Fruit fly (Drosophila melanogaster): ENCODE data around the gene CG9550.

DNA sequence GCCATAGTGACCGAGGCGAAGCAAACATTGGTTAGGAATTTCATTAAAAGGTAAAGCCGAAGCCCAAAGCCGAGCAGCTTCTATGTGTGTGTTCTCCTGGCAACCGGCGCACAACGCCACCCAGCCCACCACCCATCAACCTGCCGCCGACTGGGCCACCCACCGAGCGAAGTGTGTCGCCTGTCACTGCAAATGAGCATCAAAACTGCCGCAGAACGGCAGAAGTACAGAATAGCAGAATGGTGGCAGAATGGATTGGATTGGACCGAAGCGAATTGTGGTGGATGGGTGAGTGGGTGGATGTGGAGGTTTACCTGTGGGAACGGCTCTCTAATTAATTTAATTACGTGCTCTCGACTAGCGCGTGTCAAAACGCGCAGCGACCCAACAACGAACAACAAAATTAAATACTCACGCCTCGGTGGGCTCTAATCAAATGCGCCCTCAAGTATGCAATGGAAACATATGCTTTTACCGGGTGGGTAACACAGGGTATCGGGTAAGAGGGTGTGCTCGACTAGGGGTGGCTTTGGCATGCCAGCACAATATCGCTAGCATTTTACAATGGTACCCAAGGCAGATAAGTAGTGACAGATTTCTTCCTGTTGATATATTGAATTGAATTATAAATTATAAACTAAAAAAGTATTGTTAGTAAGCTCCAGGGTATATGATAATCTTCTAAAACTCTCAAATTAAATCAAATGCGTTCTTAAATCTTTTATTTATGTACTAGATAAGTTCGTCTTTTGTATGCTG is 42.9 kb downstream of the CG9550 start:
- TF ChIP-seq CG8478 (optimal IDR thresholded peaks at IDR 0.05), result no peak
- TF ChIP-seq EcR (GFP tag; optimal IDR thresholded peaks at IDR 0.05), result no peak
- TF ChIP-seq pan (optimal IDR thresholded peaks at IDR 0.05), result peak; percentile 3
- no peak for TF ChIP-seq usp (GFP tag; optimal IDR thresholded peaks at IDR 0.05)

Data from whole organism.